Worm (Caenorhabditis elegans) whole organism, L1 larva: ENCODE measurements around the gene sra-35.

Experiments
- egl-27 ChIP-seq, 2 experiments: fragments of 150-350 bp in 1 of 2; sonication (generic microtip); optimal IDR thresholded peaks; 3 replicates each; lab custom pipeline; 2017 to 2018; ENCODE audit warnings: missing biosample characterization in 2 of 2, missing genetic modification characterization in 2 of 2, missing genetic modification reagents in 2 of 2
- ets-5 ChIP-seq: fragments of 200-800 bp; sonication (Bioruptor generic); IDR thresholded peaks from 2 replicates; pipeline ENCODE4 v1.3.6; 2022; ENCODE audit warnings: missing genetic modification characterization, missing compliant biosample characterization
- lin-39 ChIP-seq: fragments of 150-350 bp; optimal IDR thresholded peaks from 2 replicates; lab custom pipeline; 2014; ENCODE audit warnings: missing biosample characterization, missing genetic modification reagents, missing genetic modification characterization
- lsy-2 ChIP-seq, 2 experiments: fragments of 150-350 bp; optimal IDR thresholded peaks; 2 replicates each; lab custom pipeline; 2014; ENCODE audit warnings: missing biosample characterization in 2 of 2, missing genetic modification characterization in 2 of 2
- mdl-1 ChIP-seq, 2 experiments: fragments of 150-350 bp; optimal IDR thresholded peaks; 2 replicates each; lab custom pipeline; 2014 to 2017; ENCODE audit warnings: missing biosample characterization in 2 of 2, missing genetic modification characterization in 2 of 2, inconsistent platforms in 1 of 2

DNA sequence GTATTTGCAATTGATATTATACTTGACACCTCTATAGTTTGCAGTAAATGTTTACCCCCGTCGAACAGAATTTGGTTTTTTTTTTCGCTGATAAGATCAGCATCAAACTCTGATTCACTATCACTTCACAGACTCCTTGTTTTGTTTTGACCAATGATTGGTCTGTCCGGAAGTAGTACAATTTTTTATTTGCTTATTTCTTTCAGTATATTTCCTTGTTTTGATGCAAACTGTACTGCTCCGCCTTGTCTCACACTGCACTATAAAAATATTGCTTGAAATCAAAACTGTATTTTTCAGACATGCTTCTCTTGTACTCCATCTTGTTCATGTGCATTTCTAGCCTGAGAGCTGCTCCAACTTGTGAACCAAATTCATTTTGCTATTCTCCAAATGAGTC is 29.8 kb upstream of the sra-35 start, which contains the start of gene M03A1.3:
- TF ChIP-seq egl-27 (tag; optimal IDR thresholded peaks at IDR 0.05; lab: Kevin White, UChicago) (no peak), lsy-2 (tag; optimal IDR thresholded peaks at IDR 0.05; lab: Kevin White, UChicago) (no peak), ets-5 (GFP tag; lab: Robert Waterston, UW) (no peak), mdl-1 (tag; optimal IDR thresholded peaks at IDR 0.05; lab: Kevin White, UChicago) (no peak), lin-39 (tag; lab: Kevin White, UChicago) (no peak)
